Worm (Caenorhabditis elegans) whole organism, early embryonic: ENCODE measurements around the gene F47C12.13.

ENCODE experiments used
- B0310.2 ChIP-seq: sonication (generic microtip); optimal IDR thresholded peaks from 2 replicates; lab custom pipeline; 2016; ENCODE audit warnings: mild to moderate bottlenecking, missing genetic modification characterization, missing compliant biosample characterization
- F13C5.2 ChIP-seq: sonication (generic microtip); optimal IDR thresholded peaks from 2 replicates; lab custom pipeline; 2017; ENCODE audit warnings: mild to moderate bottlenecking, missing genetic modification characterization, inconsistent platforms, missing compliant biosample characterization
- aly-1 ChIP-seq: sonication (generic microtip); optimal IDR thresholded peaks from 2 replicates; lab custom pipeline; 2016; ENCODE audit warnings: missing genetic modification characterization, missing compliant biosample characterization
- ama-1 ChIP-seq: fragments of 150-350 bp; optimal IDR thresholded peaks from 2 replicates; lab custom pipeline; 2014
- ceh-13 ChIP-seq: fragments of 200-800 bp; sonication (Bioruptor generic); optimal IDR thresholded peaks from 2 replicates; lab custom pipeline; 2018; ENCODE audit warnings: mild to moderate bottlenecking, missing genetic modification characterization, missing compliant biosample characterization
- ceh-36 ChIP-seq: sonication (generic microtip); optimal IDR thresholded peaks from 2 replicates; lab custom pipeline; 2016; ENCODE audit warnings: missing genetic modification characterization, inconsistent platforms, missing compliant biosample characterization
- ets-7 ChIP-seq: sonication (generic microtip); optimal IDR thresholded peaks from 2 replicates; lab custom pipeline; 2016; ENCODE audit warnings: missing genotype, missing genetic modification characterization, missing compliant biosample characterization
- flt-1 ChIP-seq: fragments of 200-800 bp; sonication (Bioruptor generic); IDR thresholded peaks from 2 replicates; pipeline ENCODE4 v1.3.6; 2022; ENCODE audit warnings: missing genetic modification characterization, missing compliant biosample characterization
- hmbx-1 ChIP-seq: sonication (generic microtip); optimal IDR thresholded peaks from 2 replicates; lab custom pipeline; 2016; ENCODE audit warnings: mild to moderate bottlenecking, missing genetic modification characterization, missing compliant biosample characterization
- hmg-4 ChIP-seq: fragments of 200-800 bp; sonication (Bioruptor generic); optimal IDR thresholded peaks from 2 replicates; lab custom pipeline; 2018; ENCODE audit warnings: mild to moderate bottlenecking, missing genetic modification characterization, missing compliant biosample characterization
- hnd-1 ChIP-seq: sonication (generic microtip); optimal IDR thresholded peaks from 2 replicates; lab custom pipeline; 2016; ENCODE audit warnings: missing genetic modification characterization, missing compliant biosample characterization
- pes-1 ChIP-seq: fragments of 200-800 bp; sonication (Bioruptor generic); IDR thresholded peaks from 2 replicates; pipeline ENCODE4 v1.3.6; 2022; ENCODE audit warnings: missing genetic modification reagents, missing genetic modification characterization, missing compliant biosample characterization
- scrt-1 ChIP-seq: fragments of 200-800 bp; sonication (Bioruptor generic); IDR thresholded peaks from 2 replicates; pipeline ENCODE4 v1.3.6; 2022; ENCODE audit warnings: missing genetic modification characterization, missing compliant biosample characterization
- sea-1 ChIP-seq: fragments of 200-800 bp; sonication (Bioruptor generic); conservative IDR thresholded peaks from 2 replicates; pipeline ENCODE4 v1.3.6; 2022; ENCODE audit warnings: missing genetic modification characterization, missing compliant biosample characterization
- tbx-11 ChIP-seq: fragments of 200-800 bp; sonication (Bioruptor generic); IDR thresholded peaks from 2 replicates; pipeline ENCODE4 v1.3.6; 2022; ENCODE audit warnings: missing genetic modification characterization, missing compliant biosample characterization
- tbx-37 ChIP-seq: fragments of 200-800 bp; sonication (Bioruptor generic); conservative IDR thresholded peaks from 2 replicates; pipeline ENCODE4 v1.3.6; 2022; ENCODE audit warnings: missing genetic modification reagents, missing genetic modification characterization, missing compliant biosample characterization
- tra-4 ChIP-seq: sonication (generic microtip); optimal IDR thresholded peaks from 2 replicates; lab custom pipeline; 2017; ENCODE audit warnings: missing genetic modification characterization, missing compliant biosample characterization

F47C12.13 gene

DNA sequence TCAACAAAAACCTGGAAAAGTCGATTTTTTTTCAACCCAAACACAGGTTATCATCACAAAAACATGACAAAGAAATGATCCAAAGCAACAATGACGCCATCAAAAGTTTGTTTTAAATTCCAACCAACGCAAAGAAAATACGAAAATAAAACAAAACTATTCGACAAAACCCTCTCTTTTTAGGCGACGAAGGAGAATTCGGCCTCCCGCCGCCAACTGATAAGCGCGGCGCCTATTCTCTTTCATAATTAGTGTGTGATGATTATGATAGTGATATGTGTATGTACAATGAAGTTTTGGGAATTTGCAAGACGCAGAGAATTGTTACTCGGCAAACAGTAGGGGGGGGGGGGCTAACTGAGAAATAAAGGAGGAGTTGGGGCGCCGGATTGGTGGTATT, 35.1 kb upstream of the F47C12.13 start:
- TF ChIP-seq ama-1 (lab: Kevin White, UChicago), result no peak
- TF ChIP-seq ceh-36 (tag; lab: Kevin White, UChicago), result no peak

DNA sequence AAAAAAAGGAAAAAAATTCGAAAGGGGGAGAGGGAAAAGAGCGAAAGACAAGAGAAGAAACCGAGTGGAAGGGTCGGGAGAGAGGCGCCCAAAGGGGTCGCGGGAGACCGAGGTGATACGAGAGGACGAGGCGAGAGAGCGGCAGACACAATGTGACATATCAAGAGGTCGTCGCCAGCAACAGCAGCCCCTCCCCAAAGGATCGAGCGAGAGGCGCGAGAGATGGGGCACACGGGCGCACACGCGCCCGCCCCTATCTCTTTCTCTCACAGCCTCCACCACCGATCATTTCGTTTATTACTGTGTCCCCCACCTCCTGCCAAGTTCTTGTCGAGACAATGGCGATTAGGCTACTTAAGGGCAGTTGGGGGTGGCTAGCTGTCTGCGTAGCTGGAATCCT, 34.0 kb upstream of the F47C12.13 start:
- no peak for TF ChIP-seq hmg-4 (GFP tag; lab: Kevin White, UChicago)
- peak; percentile 39 for TF ChIP-seq aly-1 (tag; lab: Kevin White, UChicago)

DNA sequence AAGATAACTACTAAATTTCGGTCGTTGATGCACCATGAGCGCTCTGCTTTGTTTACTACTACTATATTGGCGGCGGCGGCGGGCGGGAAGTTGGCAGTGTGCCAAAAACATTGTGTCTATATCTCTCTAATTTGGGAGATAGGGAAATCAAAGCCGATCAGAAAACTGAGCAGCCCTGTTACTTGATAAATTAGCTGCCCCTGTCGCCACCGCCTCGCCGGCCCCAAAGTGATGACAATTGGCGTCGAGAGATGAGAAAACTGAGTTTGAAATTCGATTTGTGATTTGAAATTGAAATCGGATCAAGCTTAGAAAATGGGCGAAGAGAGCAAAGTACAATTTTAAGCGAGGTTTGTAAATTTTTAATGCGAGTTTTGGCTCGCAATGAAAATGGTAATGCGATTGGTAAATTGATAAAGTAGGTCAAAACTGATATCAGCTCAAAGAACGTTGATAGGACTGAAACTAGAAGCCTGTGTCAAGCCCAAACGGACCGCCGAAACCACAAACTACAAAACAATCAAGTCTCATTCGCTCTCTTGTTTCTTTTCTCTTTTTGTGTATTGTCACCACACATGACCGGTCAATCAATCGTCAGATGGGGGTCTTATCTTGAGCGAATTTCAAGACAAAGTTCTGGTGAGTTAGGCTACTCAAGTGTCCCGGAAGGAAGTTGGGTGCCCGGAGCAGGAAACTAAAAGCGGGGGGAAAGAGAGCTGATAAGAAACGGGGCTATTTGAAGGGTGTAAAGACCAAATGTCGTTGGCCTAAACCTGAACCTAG, 33.1 kb upstream of the F47C12.13 start:
- TF ChIP-seq ets-7 (tag; lab: Kevin White, UChicago), result no peak
- TF ChIP-seq ama-1 (lab: Kevin White, UChicago), result no peak
- no peak for TF ChIP-seq aly-1 (tag; lab: Kevin White, UChicago)
- TF ChIP-seq tbx-37, result no peak
- TF ChIP-seq ceh-36 (tag; lab: Kevin White, UChicago), result no peak
- no peak for TF ChIP-seq hmbx-1 (tag; lab: Kevin White, UChicago)
- TF ChIP-seq F13C5.2 (tag; lab: Kevin White, UChicago), result no peak
- TF ChIP-seq B0310.2, result no peak
- no peak for TF ChIP-seq flt-1 (GFP tag; lab: Robert Waterston, UW)
- no peak for TF ChIP-seq hmg-4 (GFP tag; lab: Kevin White, UChicago)
- TF ChIP-seq hnd-1 (tag; lab: Kevin White, UChicago), result no peak
- TF ChIP-seq pes-1 (GFP tag; lab: Robert Waterston, UW), result no peak

DNA sequence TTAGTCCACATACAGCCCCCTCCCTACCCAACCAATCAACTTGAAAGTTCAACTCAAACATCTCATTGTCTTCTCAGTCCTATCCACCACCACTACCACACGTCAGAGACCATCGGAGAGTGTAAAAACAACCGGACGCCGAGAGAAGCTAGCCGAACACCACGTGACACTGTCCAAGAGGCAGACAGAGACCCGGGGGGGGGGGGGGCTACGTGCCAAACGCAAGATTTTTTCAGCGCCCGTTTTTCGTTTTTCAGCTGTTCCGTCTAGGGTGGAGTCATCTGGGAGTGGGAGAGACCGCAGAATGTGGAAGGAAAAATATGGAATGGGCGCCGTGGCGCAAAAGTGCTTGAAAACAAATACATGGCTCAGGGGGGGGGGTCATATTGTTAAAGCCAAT, 31.7 kb upstream of the F47C12.13 start:
- no peak for TF ChIP-seq ceh-36 (tag; lab: Kevin White, UChicago)
- TF ChIP-seq hnd-1 (tag; lab: Kevin White, UChicago), result no peak
- TF ChIP-seq tbx-11 (GFP tag; lab: Robert Waterston, UW), result no peak
- no peak for TF ChIP-seq ama-1 (lab: Kevin White, UChicago)
- TF ChIP-seq B0310.2, result no peak
- TF ChIP-seq hmbx-1 (tag; lab: Kevin White, UChicago), result no peak
- no peak for TF ChIP-seq scrt-1 (GFP tag; lab: Robert Waterston, UW)
- no peak for TF ChIP-seq sea-1 (GFP tag; lab: Robert Waterston, UW)
- TF ChIP-seq ceh-13 (GFP tag; lab: Kevin White, UChicago), result no peak
- no peak for TF ChIP-seq tra-4
- TF ChIP-seq flt-1 (GFP tag; lab: Robert Waterston, UW), result no peak
- TF ChIP-seq aly-1 (tag; lab: Kevin White, UChicago), result no peak
- TF ChIP-seq hmg-4 (GFP tag; lab: Kevin White, UChicago), result no peak
- TF ChIP-seq ets-7 (tag; lab: Kevin White, UChicago), result no peak
- TF ChIP-seq F13C5.2 (tag; lab: Kevin White, UChicago), result no peak
- no peak for TF ChIP-seq pes-1 (GFP tag; lab: Robert Waterston, UW)
- no peak for TF ChIP-seq tbx-37

DNA sequence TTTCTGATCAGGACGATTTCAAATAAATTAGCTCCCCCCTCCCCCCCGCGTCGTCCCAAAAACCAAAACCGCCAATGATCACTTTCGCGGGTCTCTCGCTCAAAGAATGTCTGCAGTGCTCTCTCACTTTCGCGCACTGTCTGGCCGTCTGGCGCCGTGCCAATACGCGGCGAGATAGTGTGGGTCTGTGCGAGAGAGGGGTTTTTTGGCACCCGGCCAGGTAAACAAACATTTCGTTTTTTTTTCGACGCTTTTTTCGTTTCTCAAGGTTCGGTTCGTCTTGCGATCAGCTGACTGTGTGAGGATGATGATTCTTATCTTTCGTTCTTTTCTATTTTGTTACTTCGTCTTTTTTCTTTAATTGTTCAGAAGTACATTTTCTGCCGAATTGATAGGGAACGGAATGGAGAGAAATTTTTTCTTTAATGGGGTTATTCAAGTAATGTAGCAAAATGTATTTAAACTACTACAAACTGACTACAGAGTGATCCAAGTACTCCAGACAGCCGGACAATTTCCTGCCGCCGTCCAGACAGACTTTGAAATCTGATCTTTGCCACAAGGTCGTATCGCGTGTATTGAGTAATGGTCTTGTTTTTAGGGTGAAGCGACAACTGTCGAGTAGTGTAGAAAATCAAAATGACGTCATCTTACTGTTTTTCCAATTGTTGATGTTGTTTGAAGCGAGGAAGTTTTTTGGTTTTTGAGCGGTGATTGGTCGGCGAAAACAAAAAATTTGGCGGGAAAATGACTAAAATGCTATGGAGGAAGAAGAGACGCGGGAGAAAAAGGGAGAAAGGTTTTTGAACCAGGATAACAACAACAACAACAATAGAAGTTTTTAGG, 30.2 kb upstream of the F47C12.13 start:
- no peak for TF ChIP-seq flt-1 (GFP tag; lab: Robert Waterston, UW)
- no peak for TF ChIP-seq ama-1 (lab: Kevin White, UChicago)
- TF ChIP-seq hmg-4 (GFP tag; lab: Kevin White, UChicago), result no peak
- no peak for TF ChIP-seq F13C5.2 (tag; lab: Kevin White, UChicago)
- no peak for TF ChIP-seq tra-4
- TF ChIP-seq pes-1 (GFP tag; lab: Robert Waterston, UW), result no peak
- no peak for TF ChIP-seq sea-1 (GFP tag; lab: Robert Waterston, UW)
- no peak for TF ChIP-seq ceh-13 (GFP tag; lab: Kevin White, UChicago)
- no peak for TF ChIP-seq tbx-11 (GFP tag; lab: Robert Waterston, UW)
- no peak for TF ChIP-seq aly-1 (tag; lab: Kevin White, UChicago)
- TF ChIP-seq hnd-1 (tag; lab: Kevin White, UChicago), result no peak
- TF ChIP-seq ets-7 (tag; lab: Kevin White, UChicago), result no peak

DNA sequence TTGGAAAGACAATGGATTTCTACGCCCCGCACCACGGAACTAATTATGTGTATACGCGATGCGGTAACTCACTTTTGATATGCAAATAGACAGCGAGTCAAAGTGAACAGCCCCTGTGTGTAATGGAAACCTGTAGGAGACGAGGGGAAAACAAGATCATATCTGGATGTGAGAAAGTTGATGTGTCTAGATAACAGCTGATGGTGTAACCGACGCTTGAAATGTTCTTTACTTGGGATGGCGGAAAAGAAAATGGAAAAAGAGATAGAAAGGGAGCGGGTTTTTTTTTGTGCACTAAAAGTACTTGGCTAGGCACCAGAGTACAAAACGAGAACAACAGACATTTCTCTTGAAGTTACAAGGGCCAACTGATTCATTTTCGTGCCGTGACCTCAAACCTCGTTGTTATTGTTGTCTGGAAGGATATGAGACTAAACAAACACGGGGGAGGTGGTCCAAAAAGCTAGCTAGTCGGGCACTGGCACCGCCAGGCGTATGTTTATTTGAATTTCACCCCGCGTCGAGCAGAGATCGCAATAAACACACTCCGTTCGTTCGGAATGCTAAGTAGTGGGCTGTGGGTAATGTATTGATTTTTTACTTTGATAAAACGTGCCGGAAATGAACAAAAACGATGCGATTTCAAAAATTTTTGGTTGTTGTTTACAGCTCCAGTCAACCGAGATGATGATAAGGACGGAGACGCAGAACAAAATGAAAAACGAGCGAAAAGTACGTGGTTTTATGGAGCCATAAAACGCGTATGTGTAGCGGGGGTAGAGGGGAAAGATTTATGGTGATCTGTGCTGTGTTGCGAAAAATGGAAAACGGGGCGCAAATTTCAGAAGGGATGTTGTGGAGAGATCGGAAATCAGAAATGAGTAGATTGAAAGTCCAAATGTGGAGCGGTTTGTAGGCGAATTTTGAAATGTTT, 27.9 kb upstream of the F47C12.13 start:
- TF ChIP-seq B0310.2, result no peak
- TF ChIP-seq sea-1 (GFP tag; lab: Robert Waterston, UW), result no peak
- TF ChIP-seq hmbx-1 (tag; lab: Kevin White, UChicago), result no peak
- no peak for TF ChIP-seq flt-1 (GFP tag; lab: Robert Waterston, UW)
- no peak for TF ChIP-seq ets-7 (tag; lab: Kevin White, UChicago)
- TF ChIP-seq hmg-4 (GFP tag; lab: Kevin White, UChicago), result no peak
- no peak for TF ChIP-seq tra-4
- no peak for TF ChIP-seq aly-1 (tag; lab: Kevin White, UChicago)
- TF ChIP-seq ama-1 (lab: Kevin White, UChicago), result no peak
- TF ChIP-seq tbx-37, result no peak
- no peak for TF ChIP-seq ceh-36 (tag; lab: Kevin White, UChicago)
- TF ChIP-seq pes-1 (GFP tag; lab: Robert Waterston, UW), result no peak
- no peak for TF ChIP-seq scrt-1 (GFP tag; lab: Robert Waterston, UW)
- no peak for TF ChIP-seq hnd-1 (tag; lab: Kevin White, UChicago)
- TF ChIP-seq F13C5.2 (tag; lab: Kevin White, UChicago), result no peak
- TF ChIP-seq tbx-11 (GFP tag; lab: Robert Waterston, UW), result no peak
- TF ChIP-seq ceh-13 (GFP tag; lab: Kevin White, UChicago), result no peak
